4 worm cellular contexts compared by ENCODE assay signal in the genomic region with DNA sequence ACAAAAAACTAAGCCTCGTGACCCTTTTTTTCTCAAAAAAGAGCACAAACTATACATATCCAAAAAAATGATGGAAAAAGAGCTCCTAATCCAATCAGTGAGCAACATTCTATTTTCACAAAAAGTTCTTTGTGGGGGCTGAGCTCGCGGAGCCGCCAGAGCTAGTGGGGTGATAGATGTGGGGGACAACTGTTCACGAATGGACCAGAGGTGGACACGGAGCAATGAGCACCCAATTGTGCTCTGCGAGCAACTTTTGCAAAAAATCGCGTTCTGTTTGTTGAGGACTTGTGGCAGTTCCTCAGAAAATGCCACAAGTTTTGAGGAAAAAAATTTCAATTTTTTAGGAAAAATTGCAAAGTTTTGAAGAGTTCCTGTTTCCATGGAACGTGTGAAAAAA.
A peak's percentile ranks its signal among the peaks of the same experiment; 100 is the strongest.
TF ChIP-seq lines count a peak whose summit lies in the region.

No protein-coding gene starts in this region.

TF ChIP-seq in whole organism, L1 larva, 84 proteins besides CTCF, POLR2A, EP300 and RAD21:
- TF ChIP-seq ces-1 (GFP tag; optimal IDR thresholded peaks at IDR 0.05; lab: Kevin White, UChicago), result no peak
- no peak for TF ChIP-seq mep-1 (tag; optimal IDR thresholded peaks at IDR 0.05; lab: Kevin White, UChicago)
- TF ChIP-seq unc-30 (tag; optimal IDR thresholded peaks at IDR 0.05; lab: Kevin White, UChicago), result no peak
- peak; percentile 2 for TF ChIP-seq nhr-71 (tag; optimal IDR thresholded peaks at IDR 0.05; lab: Kevin White, UChicago)
- no peak for TF ChIP-seq elt-2 (tag; optimal IDR thresholded peaks at IDR 0.05; lab: Kevin White, UChicago)
- peak; percentile 14 for TF ChIP-seq lin-14 (GFP tag; optimal IDR thresholded peaks at IDR 0.05; lab: Kevin White, UChicago)
- 0 out of 2 replicates have a peak, but pooled peaks have one; percentile 2 for TF ChIP-seq nhr-19 (GFP tag; conservative IDR thresholded peaks at IDR 0.05; lab: Robert Waterston, UW)
- no peak for TF ChIP-seq irx-1 (tag; optimal IDR thresholded peaks at IDR 0.05; lab: Kevin White, UChicago)
- no peak for TF ChIP-seq aly-2 (tag; optimal IDR thresholded peaks at IDR 0.05; lab: Kevin White, UChicago)
- TF ChIP-seq unc-130 (tag; optimal IDR thresholded peaks at IDR 0.05; lab: Kevin White, UChicago), result no peak
- no peak for TF ChIP-seq hlh-17 (GFP tag; optimal IDR thresholded peaks at IDR 0.05; lab: Kevin White, UChicago; ENCODE audit: borderline replicate concordance)
- no peak for TF ChIP-seq xbp-1 (tag; optimal IDR thresholded peaks at IDR 0.05; lab: Kevin White, UChicago)
- TF ChIP-seq ets-5 (GFP tag; IDR thresholded peaks at IDR 0.05; lab: Robert Waterston, UW), result no peak
- peak; percentile 63 for TF ChIP-seq rnt-1 (tag; optimal IDR thresholded peaks at IDR 0.05; lab: Kevin White, UChicago)
- no peak for TF ChIP-seq lin-35 (GFP tag; optimal IDR thresholded peaks at IDR 0.05; lab: Kevin White, UChicago)
- no peak for TF ChIP-seq isw-1 (GFP tag; IDR thresholded peaks at IDR 0.05; lab: Robert Waterston, UW)
- TF ChIP-seq ceh-90 (tag; optimal IDR thresholded peaks at IDR 0.05; lab: Kevin White, UChicago), result no peak
- TF ChIP-seq nhr-47 (tag; optimal IDR thresholded peaks at IDR 0.05; lab: Kevin White, UChicago), result no peak
- TF ChIP-seq nhr-237 (tag; optimal IDR thresholded peaks at IDR 0.05; lab: Kevin White, UChicago), result no peak
- no peak for TF ChIP-seq lin-13 (GFP tag; optimal IDR thresholded peaks at IDR 0.05; lab: Kevin White, UChicago)
- no peak for TF ChIP-seq unc-62 (GFP tag; optimal IDR thresholded peaks at IDR 0.05; lab: Kevin White, UChicago)

TF ChIP-seq in whole organism, L2 larva, 48 proteins besides CTCF, POLR2A, EP300 and RAD21:
- TF ChIP-seq F13H6.1 (tag; optimal IDR thresholded peaks at IDR 0.05; lab: Kevin White, UChicago), result peak; percentile 46
- TF ChIP-seq egl-27 (tag; optimal IDR thresholded peaks at IDR 0.05; lab: Kevin White, UChicago), result no peak

TF ChIP-seq in whole organism, late embryonic, 69 proteins besides CTCF, POLR2A, EP300 and RAD21:
- TF ChIP-seq ceh-31 (tag; optimal IDR thresholded peaks at IDR 0.05; lab: Kevin White, UChicago) (no peak), unc-55 (GFP tag; optimal IDR thresholded peaks at IDR 0.05; lab: Kevin White, UChicago) (peak; percentile 57)

TF ChIP-seq in whole organism, mixed stage, embryonic, 35 proteins besides CTCF, POLR2A, EP300 and RAD21:
- TF ChIP-seq nhr-2 (tag; optimal IDR thresholded peaks at IDR 0.05; lab: Kevin White, UChicago) (no peak), blmp-1 (tag; optimal IDR thresholded peaks at IDR 0.05; lab: Kevin White, UChicago) (no peak), sem-2 (GFP tag; optimal IDR thresholded peaks at IDR 0.05; lab: Kevin White, UChicago) (no peak), mls-2 (tag; optimal IDR thresholded peaks at IDR 0.05; lab: Kevin White, UChicago) (no peak), zip-8 (tag; optimal IDR thresholded peaks at IDR 0.05; lab: Kevin White, UChicago) (no peak), mep-1 (tag; optimal IDR thresholded peaks at IDR 0.05; lab: Kevin White, UChicago) (no peak), nhr-12 (tag; optimal IDR thresholded peaks at IDR 0.05; lab: Kevin White, UChicago) (no peak), hlh-1 (tag; optimal IDR thresholded peaks at IDR 0.05; lab: Kevin White, UChicago) (peak; percentile 58), ces-1 (GFP tag; optimal IDR thresholded peaks at IDR 0.05; lab: Kevin White, UChicago) (no peak)
TF ChIP-seq in whole organism, mixed stage, embryonic: peak in this region for 1.
